Worm (Caenorhabditis elegans): ENCODE data around the gene srsx-30.

srsx-30 gene

ce11 chrV:10130195-10130594 lies 28.4 kb upstream of the srsx-30 start, which contains the start of gene aos-1 (continued):
- TF ChIP-seq B0035.1 (tag; optimal IDR thresholded peaks at IDR 0.05) = no peak

- TF ChIP-seq zfh-2 (GFP tag; conservative IDR thresholded peaks at IDR 0.05) (peak; percentile 64), C06A6.2 (GFP tag; conservative IDR thresholded peaks at IDR 0.05) (no peak)
Observed at ce11 chrV:10133277-10133676, 25.4 kb upstream of the srsx-30 start.

ce11 chrV:10134077-10134693 lies 24.4 kb upstream of the srsx-30 start, which contains the start of the genes C08B6.18, wdr-20 and C08B6.8:
Gene C08B6.18 (minus strand): TSS chrV:10134127.
Gene wdr-20 (minus strand): TSS chrV:10134158.
Gene C08B6.8 (plus strand): TSS chrV:10134643.
- TF ChIP-seq snpc-4 (GFP tag; optimal IDR thresholded peaks at IDR 0.05) (no peak), snpc-4 (tag; optimal IDR thresholded peaks at IDR 0.05) (peak in 1 of 4 experiments; percentile 35), tbp1 (GFP tag; optimal IDR thresholded peaks at IDR 0.05) (no peak), madf-3 (GFP tag; IDR thresholded peaks at IDR 0.05) (peak; percentile 89), snpc-1.1 (tag; optimal IDR thresholded peaks at IDR 0.05; ENCODE audit: insufficient read depth) (no peak)

ce11 chrV:10136644-10137043 lies 22.0 kb upstream of the srsx-30 start:
- peak; percentile 99 for TF ChIP-seq egrh-3 (GFP tag; IDR thresholded peaks at IDR 0.05)

- TF ChIP-seq mcd-1 (GFP tag; IDR thresholded peaks at IDR 0.05) (0 out of 2 replicates have a peak, but pooled peaks have one; percentile 33), attf-6 (GFP tag; IDR thresholded peaks at IDR 0.05) (peak; percentile 71), madf-3 (GFP tag; IDR thresholded peaks at IDR 0.05) (peak; percentile 88), madf-6 (GFP tag; IDR thresholded peaks at IDR 0.05) (peak; percentile 55; the same call in 1 of the 2 replicates), pbrm-1 (GFP tag; IDR thresholded peaks at IDR 0.05) (peak; percentile 92), rcor-1 (GFP tag; IDR thresholded peaks at IDR 0.05) (peak; percentile 63), egrh-3 (GFP tag; IDR thresholded peaks at IDR 0.05) (peak; percentile 99), lin-26 (GFP tag; IDR thresholded peaks at IDR 0.05) (peak; percentile 99), ekl-4 (GFP tag; IDR thresholded peaks at IDR 0.05) (0 out of 2 replicates have a peak, but pooled peaks have one; percentile 59), F39B2.1 (GFP tag; IDR thresholded peaks at IDR 0.05) (0 out of 2 replicates have a peak, but pooled peaks have one; percentile 37), D2030.7 (GFP tag; IDR thresholded peaks at IDR 0.05) (peak; percentile 51), Y53G8AR.9 (GFP tag; conservative IDR thresholded peaks at IDR 0.05) (0 out of 2 replicates have a peak, but pooled peaks have one; percentile 38), hsf-1 (GFP tag; IDR thresholded peaks at IDR 0.05) (peak; percentile 41; the same call in 1 of the 2 replicates)
Observed at ce11 chrV:10138582-10138981, 20.0 kb upstream of the srsx-30 start.

- TF ChIP-seq aptf-3 (GFP tag; IDR thresholded peaks at IDR 0.05) (no peak), nfyb-1 (GFP tag; IDR thresholded peaks at IDR 0.05) (no peak), dox-1 (GFP tag; IDR thresholded peaks at IDR 0.05) (no peak), Y53F4B.3 (GFP tag; IDR thresholded peaks at IDR 0.05) (no peak), repo-1 (tag; optimal IDR thresholded peaks at IDR 0.05) (no peak)
Observed at ce11 chrV:10145653-10146052, 13.0 kb upstream of the srsx-30 start, which contains the start of gene C51E3.9. Gene C51E3.9 (plus strand): TSS chrV:10145953.

- TF ChIP-seq xnd-1 (tag; optimal IDR thresholded peaks at IDR 0.05) = no peak
- no peak for TF ChIP-seq ekl-4 (GFP tag; IDR thresholded peaks at IDR 0.05)
- no peak for TF ChIP-seq F57C9.4 (tag; optimal IDR thresholded peaks at IDR 0.05)
- no peak for TF ChIP-seq ztf-6 (GFP tag; IDR thresholded peaks at IDR 0.05)
- no peak for TF ChIP-seq madf-10 (tag; optimal IDR thresholded peaks at IDR 0.05)
- TF ChIP-seq K11D2.4 (GFP tag; IDR thresholded peaks at IDR 0.05) = no peak
- no peak for TF ChIP-seq nhr-179 (tag; optimal IDR thresholded peaks at IDR 0.05)
- no peak for TF ChIP-seq unc-130 (GFP tag; optimal IDR thresholded peaks at IDR 0.05)
- no peak for TF ChIP-seq let-607 (tag; optimal IDR thresholded peaks at IDR 0.05)
- no peak for TF ChIP-seq egrh-3 (GFP tag; IDR thresholded peaks at IDR 0.05)
- TF ChIP-seq lsy-27 (tag; optimal IDR thresholded peaks at IDR 0.05; ENCODE audit: borderline replicate concordance, insufficient read depth) = no peak
Observed at ce11 chrV:10146787-10147186, 11.8 kb upstream of the srsx-30 start.

Data from whole organism, young adult.